Worm (Caenorhabditis elegans) whole organism, early embryonic: ENCODE data around the gene C54G10.1.

Source experiments
- B0310.2 ChIP-seq: sonication (generic microtip); optimal IDR thresholded peaks from 2 replicates; lab custom pipeline; 2016; ENCODE audit warnings: mild to moderate bottlenecking, missing genetic modification characterization, missing compliant biosample characterization
- F13C5.2 ChIP-seq: sonication (generic microtip); optimal IDR thresholded peaks from 2 replicates; lab custom pipeline; 2017; ENCODE audit warnings: mild to moderate bottlenecking, missing genetic modification characterization, inconsistent platforms, missing compliant biosample characterization
- aly-1 ChIP-seq: sonication (generic microtip); optimal IDR thresholded peaks from 2 replicates; lab custom pipeline; 2016; ENCODE audit warnings: missing genetic modification characterization, missing compliant biosample characterization
- ama-1 ChIP-seq: fragments of 150-350 bp; optimal IDR thresholded peaks from 2 replicates; lab custom pipeline; 2014
- ceh-13 ChIP-seq: fragments of 200-800 bp; sonication (Bioruptor generic); optimal IDR thresholded peaks from 2 replicates; lab custom pipeline; 2018; ENCODE audit warnings: mild to moderate bottlenecking, missing genetic modification characterization, missing compliant biosample characterization
- ceh-36 ChIP-seq: sonication (generic microtip); optimal IDR thresholded peaks from 2 replicates; lab custom pipeline; 2016; ENCODE audit warnings: missing genetic modification characterization, inconsistent platforms, missing compliant biosample characterization
- ets-7 ChIP-seq: sonication (generic microtip); optimal IDR thresholded peaks from 2 replicates; lab custom pipeline; 2016; ENCODE audit warnings: missing genotype, missing genetic modification characterization, missing compliant biosample characterization
- flt-1 ChIP-seq: fragments of 200-800 bp; sonication (Bioruptor generic); IDR thresholded peaks from 2 replicates; pipeline ENCODE4 v1.3.6; 2022; ENCODE audit warnings: missing genetic modification characterization, missing compliant biosample characterization
- hmbx-1 ChIP-seq: sonication (generic microtip); optimal IDR thresholded peaks from 2 replicates; lab custom pipeline; 2016; ENCODE audit warnings: mild to moderate bottlenecking, missing genetic modification characterization, missing compliant biosample characterization
- hmg-4 ChIP-seq: fragments of 200-800 bp; sonication (Bioruptor generic); optimal IDR thresholded peaks from 2 replicates; lab custom pipeline; 2018; ENCODE audit warnings: mild to moderate bottlenecking, missing genetic modification characterization, missing compliant biosample characterization
- hnd-1 ChIP-seq: sonication (generic microtip); optimal IDR thresholded peaks from 2 replicates; lab custom pipeline; 2016; ENCODE audit warnings: missing genetic modification characterization, missing compliant biosample characterization
- pes-1 ChIP-seq: fragments of 200-800 bp; sonication (Bioruptor generic); IDR thresholded peaks from 2 replicates; pipeline ENCODE4 v1.3.6; 2022; ENCODE audit warnings: missing genetic modification reagents, missing genetic modification characterization, missing compliant biosample characterization
- scrt-1 ChIP-seq: fragments of 200-800 bp; sonication (Bioruptor generic); IDR thresholded peaks from 2 replicates; pipeline ENCODE4 v1.3.6; 2022; ENCODE audit warnings: missing genetic modification characterization, missing compliant biosample characterization
- sea-1 ChIP-seq: fragments of 200-800 bp; sonication (Bioruptor generic); conservative IDR thresholded peaks from 2 replicates; pipeline ENCODE4 v1.3.6; 2022; ENCODE audit warnings: missing genetic modification characterization, missing compliant biosample characterization
- tbx-11 ChIP-seq: fragments of 200-800 bp; sonication (Bioruptor generic); IDR thresholded peaks from 2 replicates; pipeline ENCODE4 v1.3.6; 2022; ENCODE audit warnings: missing genetic modification characterization, missing compliant biosample characterization
- tbx-37 ChIP-seq: fragments of 200-800 bp; sonication (Bioruptor generic); conservative IDR thresholded peaks from 2 replicates; pipeline ENCODE4 v1.3.6; 2022; ENCODE audit warnings: missing genetic modification reagents, missing genetic modification characterization, missing compliant biosample characterization
- tra-4 ChIP-seq: sonication (generic microtip); optimal IDR thresholded peaks from 2 replicates; lab custom pipeline; 2017; ENCODE audit warnings: missing genetic modification characterization, missing compliant biosample characterization

C54G10.1 gene

DNA sequence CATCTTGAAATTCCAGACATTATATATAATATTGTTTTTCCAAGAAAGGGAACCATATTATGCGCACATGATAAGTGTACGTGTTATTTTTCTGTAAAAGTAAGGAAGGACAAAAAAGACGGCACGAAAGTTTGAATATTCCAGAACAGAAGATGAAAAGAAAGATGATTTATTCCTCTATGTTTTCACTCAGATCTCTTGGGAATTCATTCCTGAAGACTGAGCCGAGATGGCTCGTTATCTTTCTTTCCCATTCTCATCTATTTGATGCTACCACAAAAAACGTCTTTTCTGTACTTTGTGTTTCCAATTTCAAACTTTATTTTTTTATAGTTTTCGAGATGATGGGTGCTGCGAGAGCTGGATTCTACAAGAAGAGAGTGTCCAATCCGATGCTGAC lies 37.1 kb upstream of the C54G10.1 start:
- no peak for TF ChIP-seq B0310.2
- TF ChIP-seq ama-1 (lab: Kevin White, UChicago), result no peak
- no peak for TF ChIP-seq ceh-13 (GFP tag; lab: Kevin White, UChicago)
- TF ChIP-seq hmg-4, result no peak
- no peak for TF ChIP-seq hnd-1 (tag; lab: Kevin White, UChicago)
- no peak for TF ChIP-seq ets-7 (tag; lab: Kevin White, UChicago)
- TF ChIP-seq flt-1 (GFP tag; lab: Robert Waterston, UW), result no peak
- no peak for TF ChIP-seq tbx-37 (GFP tag; lab: Robert Waterston, UW)

DNA sequence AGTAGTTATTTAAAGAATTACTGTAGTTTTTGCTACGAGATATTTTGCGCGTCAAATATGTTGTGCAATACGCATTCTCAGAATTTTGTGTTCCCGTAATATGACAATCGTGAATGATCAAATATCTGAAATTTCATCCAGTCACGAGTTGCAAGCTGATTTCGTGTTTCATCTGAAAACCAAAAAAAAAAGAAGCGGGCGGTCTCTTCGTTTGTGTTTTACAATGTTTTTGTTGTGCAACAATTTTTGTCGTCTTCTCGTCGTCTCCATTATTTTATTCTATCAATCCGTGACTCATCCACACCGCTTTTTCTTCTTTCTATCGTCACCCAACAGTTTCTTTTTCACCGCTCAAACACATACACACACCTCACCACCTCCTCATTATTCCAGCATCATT lies 31.3 kb upstream of the C54G10.1 start, which contains the start of gene R11H6.4:
TSS of gene R11H6.4 (plus strand) at position 301 of the 400 bp plus-strand sequence.
- TF ChIP-seq B0310.2, result no peak
- TF ChIP-seq tra-4, result no peak
- no peak for TF ChIP-seq hmbx-1 (tag; lab: Kevin White, UChicago)
- TF ChIP-seq ceh-13 (GFP tag; lab: Kevin White, UChicago), result no peak
- TF ChIP-seq sea-1 (GFP tag; lab: Robert Waterston, UW), result no peak
- TF ChIP-seq ceh-36 (tag; lab: Kevin White, UChicago), result no peak
- no peak for TF ChIP-seq ama-1 (lab: Kevin White, UChicago)
- TF ChIP-seq ets-7 (tag; lab: Kevin White, UChicago), result no peak
- no peak for TF ChIP-seq tbx-37 (GFP tag; lab: Robert Waterston, UW)
- TF ChIP-seq flt-1 (GFP tag; lab: Robert Waterston, UW), result no peak
- TF ChIP-seq scrt-1 (GFP tag; lab: Robert Waterston, UW), result no peak
- TF ChIP-seq hnd-1 (tag; lab: Kevin White, UChicago), result no peak
- TF ChIP-seq F13C5.2 (tag; lab: Kevin White, UChicago), result no peak
- TF ChIP-seq tbx-11 (GFP tag; lab: Robert Waterston, UW), result no peak
- no peak for TF ChIP-seq aly-1 (tag; lab: Kevin White, UChicago)
- no peak for TF ChIP-seq hmg-4
- no peak for TF ChIP-seq pes-1 (GFP tag; lab: Robert Waterston, UW)

DNA sequence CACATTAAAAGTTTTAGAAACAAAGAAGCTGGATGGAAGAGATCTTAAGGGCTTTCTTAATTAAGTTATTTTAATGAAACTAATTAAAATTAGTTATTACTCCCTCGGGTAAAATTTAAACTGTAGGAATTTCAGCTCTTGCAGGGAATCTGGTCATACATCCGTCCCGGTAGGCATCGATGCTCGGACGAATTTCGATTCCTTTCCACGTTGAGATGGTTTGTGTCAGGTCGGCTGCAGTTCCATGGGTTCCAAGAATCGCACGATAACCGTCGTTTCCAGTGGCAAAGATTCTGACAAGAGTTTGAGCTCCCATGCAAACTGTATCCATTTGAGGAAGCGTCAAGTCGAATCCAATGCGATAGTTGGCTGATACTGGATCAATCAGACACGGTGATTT lies 30.1 kb upstream of the C54G10.1 start:
- no peak for TF ChIP-seq ceh-13 (GFP tag; lab: Kevin White, UChicago)
- no peak for TF ChIP-seq tra-4
- no peak for TF ChIP-seq ets-7 (tag; lab: Kevin White, UChicago)
- TF ChIP-seq flt-1 (GFP tag; lab: Robert Waterston, UW), result no peak
- TF ChIP-seq hmbx-1 (tag; lab: Kevin White, UChicago), result no peak
- no peak for TF ChIP-seq pes-1 (GFP tag; lab: Robert Waterston, UW)

DNA sequence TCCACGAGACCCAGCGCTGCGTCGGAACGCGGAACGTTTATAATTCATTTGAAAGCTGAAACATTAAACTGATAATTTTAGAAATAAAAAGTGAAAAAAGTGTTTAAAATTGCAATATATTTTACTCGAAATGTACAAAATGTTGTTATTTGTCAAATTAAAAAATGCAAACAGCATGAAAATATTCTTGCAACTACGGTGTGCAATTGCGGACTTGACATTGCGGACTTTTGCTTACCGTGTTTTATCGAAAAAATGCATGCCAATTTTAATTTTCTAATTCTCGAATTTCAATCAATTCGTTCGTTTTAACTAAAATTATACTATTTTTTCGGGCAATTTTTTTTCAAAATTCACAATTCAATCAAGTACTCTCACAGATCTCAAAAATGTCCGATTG lies 28.7 kb upstream of the C54G10.1 start, which contains the start of the genes R11H6.5 and ccnk-1:
TSS of gene R11H6.5 (minus strand) at position 55 of the 400 bp plus-strand sequence.
TSS of gene ccnk-1 (plus strand) at position 381 of the 400 bp plus-strand sequence.
- TF ChIP-seq tra-4 (no peak), tbx-11 (GFP tag; lab: Robert Waterston, UW) (no peak), scrt-1 (GFP tag; lab: Robert Waterston, UW) (no peak), pes-1 (GFP tag; lab: Robert Waterston, UW) (no peak), hmg-4 (no peak), ets-7 (tag; lab: Kevin White, UChicago) (no peak), ceh-13 (GFP tag; lab: Kevin White, UChicago) (no peak), aly-1 (tag; lab: Kevin White, UChicago) (no peak), sea-1 (GFP tag; lab: Robert Waterston, UW) (no peak), F13C5.2 (tag; lab: Kevin White, UChicago) (no peak), hmbx-1 (tag; lab: Kevin White, UChicago) (no peak), tbx-37 (GFP tag; lab: Robert Waterston, UW) (no peak), ceh-36 (tag; lab: Kevin White, UChicago) (no peak), ama-1 (lab: Kevin White, UChicago) (no peak)

ce11 chrV:14614454-14614853 lies 26.4 kb upstream of the C54G10.1 start:
- TF ChIP-seq hmbx-1 (tag; lab: Kevin White, UChicago) (no peak), tbx-11 (GFP tag; lab: Robert Waterston, UW) (no peak), sea-1 (GFP tag; lab: Robert Waterston, UW) (no peak), aly-1 (tag; lab: Kevin White, UChicago) (no peak)

- TF ChIP-seq pes-1 (GFP tag; lab: Robert Waterston, UW), result no peak
- TF ChIP-seq sea-1 (GFP tag; lab: Robert Waterston, UW), result no peak
- TF ChIP-seq ama-1 (lab: Kevin White, UChicago), result no peak
- TF ChIP-seq F13C5.2 (tag; lab: Kevin White, UChicago), result no peak
- TF ChIP-seq ceh-36 (tag; lab: Kevin White, UChicago), result no peak
- no peak for TF ChIP-seq flt-1 (GFP tag; lab: Robert Waterston, UW)
- TF ChIP-seq tbx-11 (GFP tag; lab: Robert Waterston, UW), result no peak
- no peak for TF ChIP-seq tbx-37 (GFP tag; lab: Robert Waterston, UW)
- no peak for TF ChIP-seq B0310.2
- no peak for TF ChIP-seq hmbx-1 (tag; lab: Kevin White, UChicago)
- no peak for TF ChIP-seq ceh-13 (GFP tag; lab: Kevin White, UChicago)
- TF ChIP-seq scrt-1 (GFP tag; lab: Robert Waterston, UW), result no peak
- TF ChIP-seq aly-1 (tag; lab: Kevin White, UChicago), result no peak
- no peak for TF ChIP-seq ets-7 (tag; lab: Kevin White, UChicago)
- no peak for TF ChIP-seq hmg-4
- no peak for TF ChIP-seq tra-4
- no peak for TF ChIP-seq hnd-1 (tag; lab: Kevin White, UChicago)
Observed at ce11 chrV:14615671-14616070, 25.2 kb upstream of the C54G10.1 start.

ce11 chrV:14617711-14618110 lies 23.2 kb upstream of the C54G10.1 start:
- TF ChIP-seq sea-1 (GFP tag; lab: Robert Waterston, UW) (no peak), scrt-1 (GFP tag; lab: Robert Waterston, UW) (no peak), tbx-11 (GFP tag; lab: Robert Waterston, UW) (no peak), tra-4 (no peak), B0310.2 (no peak), ceh-13 (GFP tag; lab: Kevin White, UChicago) (no peak), F13C5.2 (tag; lab: Kevin White, UChicago) (no peak), flt-1 (GFP tag; lab: Robert Waterston, UW) (no peak), pes-1 (GFP tag; lab: Robert Waterston, UW) (no peak), ama-1 (lab: Kevin White, UChicago) (no peak), aly-1 (tag; lab: Kevin White, UChicago) (no peak), ceh-36 (tag; lab: Kevin White, UChicago) (no peak), ets-7 (tag; lab: Kevin White, UChicago) (no peak), tbx-37 (GFP tag; lab: Robert Waterston, UW) (no peak), hmg-4 (no peak), hnd-1 (tag; lab: Kevin White, UChicago) (no peak), hmbx-1 (tag; lab: Kevin White, UChicago) (no peak)
